Worm (Caenorhabditis elegans): ENCODE measurements around the gene C45G7.4.

The C45G7.4 gene

DNA sequence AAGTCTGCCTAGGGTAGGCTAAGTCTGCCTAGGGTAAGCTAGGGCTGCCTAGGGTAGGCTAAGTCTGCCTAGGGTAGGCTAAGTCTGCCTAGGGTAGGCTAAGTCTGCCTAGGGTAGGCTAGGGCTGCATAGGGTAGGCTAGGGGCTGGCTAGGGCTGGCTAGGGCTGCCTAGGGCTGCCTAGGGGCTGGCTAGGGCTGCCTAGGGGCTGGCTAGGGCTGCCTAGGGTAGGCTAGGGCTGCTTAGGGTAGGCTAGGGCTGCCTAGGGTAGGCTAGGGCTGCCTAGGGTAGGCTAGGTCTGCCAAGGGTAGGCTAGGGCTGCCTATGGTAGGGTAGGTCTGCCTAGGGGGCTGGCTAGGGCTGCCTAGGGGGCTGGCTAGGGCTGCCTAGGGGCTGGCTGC lies 34.5 kb upstream of the C45G7.4 start:
- no peak for TF ChIP-seq unc-120 (tag; optimal IDR thresholded peaks at IDR 0.05; ENCODE audit: poor library complexity, severe bottlenecking)
- peak; percentile 18 for TF ChIP-seq ham-2 (GFP tag; optimal IDR thresholded peaks at IDR 0.05)

DNA sequence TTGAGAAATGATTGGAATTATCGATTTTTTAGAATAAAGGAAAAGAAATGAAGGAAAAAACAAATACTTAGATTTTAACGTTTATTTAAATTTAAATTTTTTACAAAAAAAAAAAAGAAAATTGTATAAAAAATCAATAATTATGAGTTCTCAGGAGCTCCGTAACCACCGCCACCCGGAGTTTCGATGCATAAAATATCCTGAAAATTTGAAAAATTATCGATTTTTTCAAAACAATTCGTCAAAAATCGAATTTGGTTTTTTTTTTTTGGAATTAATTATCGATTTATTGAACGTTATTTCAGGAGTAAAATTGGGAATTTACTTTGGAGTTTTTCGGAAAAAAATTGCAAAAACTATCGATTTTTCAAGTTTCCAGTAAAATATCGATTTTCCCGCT lies 33.4 kb upstream of the C45G7.4 start, which contains the start of gene Y38F2AR.10:
Gene Y38F2AR.10, minus strand, starts transcription at position 101 of the 400 bp plus-strand sequence.
- no peak for TF ChIP-seq flh-1 (GFP tag; optimal IDR thresholded peaks at IDR 0.05)

DNA sequence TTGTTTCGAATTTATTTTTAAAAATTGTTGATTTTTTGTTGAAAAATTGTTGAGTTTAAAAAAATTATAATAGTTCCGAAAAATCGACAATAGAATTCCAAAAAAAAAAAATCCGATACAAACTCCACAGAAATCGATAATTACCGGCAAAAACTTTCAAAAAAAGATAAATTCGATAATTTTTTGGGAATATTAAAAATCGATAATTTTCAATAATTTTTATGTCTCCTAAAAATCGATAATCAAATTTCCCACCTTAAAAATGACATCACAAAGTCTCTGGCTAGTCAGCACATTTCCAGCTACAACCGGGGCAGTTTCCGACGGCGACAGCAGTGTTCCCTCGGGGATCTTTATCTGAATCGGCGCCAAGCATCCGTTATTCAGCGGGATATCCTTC lies 32.1 kb upstream of the C45G7.4 start:
- TF ChIP-seq nhr-237 (tag; optimal IDR thresholded peaks at IDR 0.05): no peak
- no peak for TF ChIP-seq ham-2 (GFP tag; optimal IDR thresholded peaks at IDR 0.05)
- no peak for TF ChIP-seq ces-1 (GFP tag; optimal IDR thresholded peaks at IDR 0.05)
- TF ChIP-seq ceh-39 (tag; optimal IDR thresholded peaks at IDR 0.05): no peak
- no peak for TF ChIP-seq nhr-76 (tag; optimal IDR thresholded peaks at IDR 0.05)

DNA sequence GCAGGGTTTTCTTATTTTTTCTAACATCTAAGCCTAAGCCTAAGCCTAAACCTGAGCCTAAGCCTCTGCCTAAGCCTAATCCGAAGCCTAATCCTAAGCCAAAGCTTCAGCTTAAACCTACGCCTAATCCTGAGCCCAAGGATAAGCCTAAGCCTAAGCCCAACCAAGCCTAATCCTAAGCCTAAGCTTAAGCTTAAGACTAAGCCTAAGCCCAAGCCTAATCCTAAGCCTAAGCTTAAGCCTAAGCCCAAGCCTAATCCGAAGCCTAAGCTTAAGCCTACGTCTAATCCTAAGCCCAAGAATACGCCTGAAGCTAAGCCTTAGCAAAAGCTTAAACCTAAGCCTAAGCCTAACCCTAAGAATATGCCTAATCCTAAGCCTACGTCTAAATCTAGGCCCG lies 29.4 kb upstream of the C45G7.4 start:
- no peak for TF ChIP-seq nhr-76 (tag; optimal IDR thresholded peaks at IDR 0.05)
- TF ChIP-seq mls-2 (tag; optimal IDR thresholded peaks at IDR 0.05): no peak
- no peak for TF ChIP-seq mep-1 (tag; optimal IDR thresholded peaks at IDR 0.05)

DNA sequence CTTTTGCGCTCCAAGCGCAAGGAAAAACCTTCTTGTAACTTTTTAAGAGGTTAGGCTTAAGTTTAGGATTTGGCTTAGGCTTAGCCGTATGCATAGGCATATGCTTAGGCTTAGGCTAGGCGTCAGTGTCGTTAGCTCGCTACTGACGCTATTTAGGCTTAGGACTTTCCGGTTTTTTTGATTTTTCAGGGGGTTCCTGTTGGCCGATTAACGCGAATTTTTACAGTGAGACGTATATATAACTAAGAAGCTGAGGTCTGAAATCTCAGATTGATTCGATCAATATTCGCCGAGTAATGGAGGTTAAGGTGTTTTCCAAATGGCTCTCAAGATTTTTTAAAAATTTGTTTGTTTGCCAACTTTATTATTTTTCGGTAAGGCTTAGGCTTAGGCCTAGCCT lies 25.1 kb upstream of the C45G7.4 start:
- TF ChIP-seq lin-13 (tag; optimal IDR thresholded peaks at IDR 0.05) (no peak), M03D4.4 (tag; optimal IDR thresholded peaks at IDR 0.05) (no peak), hlh-1 (tag; optimal IDR thresholded peaks at IDR 0.05) (no peak), mls-2 (tag; optimal IDR thresholded peaks at IDR 0.05) (no peak), cnd-1 (tag; optimal IDR thresholded peaks at IDR 0.05) (no peak), nhr-76 (tag; optimal IDR thresholded peaks at IDR 0.05) (no peak), ceh-43 (GFP tag; optimal IDR thresholded peaks at IDR 0.05) (no peak), lin-32 (GFP tag; optimal IDR thresholded peaks at IDR 0.05) (no peak), unc-39 (tag; optimal IDR thresholded peaks at IDR 0.05) (no peak), nhr-28 (tag; optimal IDR thresholded peaks at IDR 0.05) (no peak), bed-3 (GFP tag; optimal IDR thresholded peaks at IDR 0.05) (no peak), unc-120 (tag; optimal IDR thresholded peaks at IDR 0.05; ENCODE audit: poor library complexity, severe bottlenecking) (no peak), snpc-4 (tag; optimal IDR thresholded peaks at IDR 0.05) (no peak), mab-5 (tag; optimal IDR thresholded peaks at IDR 0.05) (no peak)

DNA sequence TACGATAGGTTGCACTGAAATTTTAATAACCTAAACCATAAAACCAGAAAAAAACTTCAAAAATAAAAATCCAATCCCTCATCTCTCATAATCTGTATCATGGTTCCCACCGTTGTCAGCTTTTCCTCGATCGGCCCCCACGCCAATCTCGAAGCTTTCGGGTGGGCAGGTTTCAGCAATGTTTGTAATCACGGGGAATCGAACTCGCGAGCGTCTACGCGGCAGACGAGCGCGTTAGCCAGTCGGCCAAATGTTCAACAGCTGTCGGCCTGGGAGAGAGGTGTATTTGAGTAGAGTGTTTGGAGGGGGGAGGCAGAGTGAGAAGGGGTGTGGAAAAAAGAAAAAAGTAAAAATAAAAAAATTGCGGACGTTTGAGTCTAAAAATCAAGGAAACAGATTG lies 24.4 kb upstream of the C45G7.4 start:
- TF ChIP-seq flh-1 (GFP tag; optimal IDR thresholded peaks at IDR 0.05) (peak; percentile 73), snpc-4 (tag; optimal IDR thresholded peaks at IDR 0.05) (no peak), cnd-1 (tag; optimal IDR thresholded peaks at IDR 0.05) (peak; percentile 97), mab-5 (tag; optimal IDR thresholded peaks at IDR 0.05) (peak; percentile 63), ham-2 (GFP tag; optimal IDR thresholded peaks at IDR 0.05) (peak; percentile 96), elt-3 (tag; optimal IDR thresholded peaks at IDR 0.05) (no peak), lin-32 (GFP tag; optimal IDR thresholded peaks at IDR 0.05) (peak; percentile 98), nhr-76 (tag; optimal IDR thresholded peaks at IDR 0.05) (no peak), ceh-83 (GFP tag; optimal IDR thresholded peaks at IDR 0.05) (peak; percentile 95), unc-39 (tag; optimal IDR thresholded peaks at IDR 0.05) (no peak), nhr-12 (tag; optimal IDR thresholded peaks at IDR 0.05) (peak; percentile 46), hlh-1 (tag; optimal IDR thresholded peaks at IDR 0.05) (peak; percentile 95), unc-120 (tag; optimal IDR thresholded peaks at IDR 0.05; ENCODE audit: poor library complexity, severe bottlenecking) (peak; percentile 83), lsy-2 (tag; optimal IDR thresholded peaks at IDR 0.05) (peak; percentile 65), bed-3 (GFP tag; optimal IDR thresholded peaks at IDR 0.05) (peak; percentile 75), elt-1 (tag; optimal IDR thresholded peaks at IDR 0.05; ENCODE audit: borderline replicate concordance, insufficient read depth) (no peak), mls-2 (tag; optimal IDR thresholded peaks at IDR 0.05) (peak; percentile 95), ceh-43 (GFP tag; optimal IDR thresholded peaks at IDR 0.05) (peak; percentile 89), nhr-28 (tag; optimal IDR thresholded peaks at IDR 0.05) (peak; percentile 46), unc-62 (GFP tag; optimal IDR thresholded peaks at IDR 0.05) (peak; percentile 65), lin-13 (tag; optimal IDR thresholded peaks at IDR 0.05) (peak; percentile 61), ztf-11 (tag; optimal IDR thresholded peaks at IDR 0.05) (peak; percentile 79), blmp-1 (tag; optimal IDR thresholded peaks at IDR 0.05) (no peak), zip-8 (tag; optimal IDR thresholded peaks at IDR 0.05) (no peak), drap-1 (GFP tag; optimal IDR thresholded peaks at IDR 0.05) (peak; percentile 95), M03D4.4 (tag; optimal IDR thresholded peaks at IDR 0.05) (peak; percentile 95), ces-1 (GFP tag; optimal IDR thresholded peaks at IDR 0.05) (peak; percentile 40), nhr-2 (tag; optimal IDR thresholded peaks at IDR 0.05) (no peak), pha-4 (tag; optimal IDR thresholded peaks at IDR 0.05) (peak; percentile 42), sem-2 (GFP tag; optimal IDR thresholded peaks at IDR 0.05) (peak; percentile 90), tbx-8 (GFP tag; optimal IDR thresholded peaks at IDR 0.05) (peak; percentile 80), mep-1 (tag; optimal IDR thresholded peaks at IDR 0.05) (peak; percentile 72), nhr-237 (tag; optimal IDR thresholded peaks at IDR 0.05) (peak; percentile 51), ceh-39 (tag; optimal IDR thresholded peaks at IDR 0.05) (peak; percentile 34), sptf-1 (tag; optimal IDR thresholded peaks at IDR 0.05) (peak; percentile 96)

All from whole organism, mixed stage, embryonic.